Fruit fly (Drosophila melanogaster): ENCODE data around the gene CG32069.
A peak's percentile ranks its signal among the peaks of the same experiment; 100 is the strongest.

Gene CG32069

dm6 chr3L:11083605-11084004, 21.2 kb upstream of the CG32069 start:
- TF ChIP-seq CG13204 (GFP tag; optimal IDR thresholded peaks at IDR 0.05), result no peak
- no peak for TF ChIP-seq Pif1A (GFP tag; optimal IDR thresholded peaks at IDR 0.05)
- TF ChIP-seq CG8159 (tag; optimal IDR thresholded peaks at IDR 0.05), result no peak
- no peak for TF ChIP-seq CG14655 (GFP tag; optimal IDR thresholded peaks at IDR 0.05)
- no peak for TF ChIP-seq Snoo (tag; optimal IDR thresholded peaks at IDR 0.05)
- peak; percentile 15 for TF ChIP-seq EcR (GFP tag; optimal IDR thresholded peaks at IDR 0.05)
- peak; percentile 11; the same call in 1 of the 2 replicates for TF ChIP-seq Ets98B (GFP tag; IDR thresholded peaks at IDR 0.05)

DNA sequence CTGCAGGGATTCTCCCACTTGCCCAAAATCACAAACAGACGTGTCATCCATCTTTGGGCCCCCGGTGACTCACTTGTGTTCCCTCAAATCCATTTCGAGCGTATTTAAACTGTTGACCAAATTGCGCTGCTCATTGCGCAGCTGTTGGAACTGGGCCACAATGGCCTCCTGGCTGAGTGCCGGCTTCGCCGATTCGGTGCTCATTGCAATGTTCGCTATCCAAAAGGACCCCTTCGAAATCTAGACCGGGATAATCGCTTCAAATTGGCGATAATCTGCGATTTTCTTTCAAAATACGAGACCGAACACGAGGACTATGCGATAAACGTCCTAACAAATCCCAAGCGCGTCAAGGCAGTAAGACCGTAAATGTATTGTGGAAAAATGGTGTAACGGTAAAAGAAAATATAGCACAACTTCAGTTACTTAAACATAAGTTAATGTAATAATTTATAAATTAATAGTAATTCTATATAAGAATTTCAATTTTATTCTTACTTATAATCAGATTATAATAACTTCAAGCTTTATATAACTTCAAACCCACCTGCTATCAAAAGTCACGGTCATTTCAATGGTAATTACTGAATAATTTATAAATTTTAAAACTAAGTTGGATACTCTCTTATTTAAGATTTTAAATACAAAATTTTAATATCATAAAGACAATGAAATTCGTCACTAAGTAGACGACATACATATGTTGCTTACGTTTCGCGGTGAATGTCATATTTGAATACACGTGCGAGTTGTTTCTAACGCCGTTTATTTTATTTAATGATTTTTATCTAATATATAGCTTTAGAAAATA, 11.8 kb upstream of the CG32069 start, which contains the start of the genes Pfdn2 and Noc1:
Gene Pfdn2 (minus strand): TSS at position 346 of the 811 bp plus-strand sequence.
Gene Noc1 (plus strand): TSS at position 727 of the 811 bp plus-strand sequence.
- TF ChIP-seq CG9948 (tag; optimal IDR thresholded peaks at IDR 0.05) (no peak), D1 (tag; optimal IDR thresholded peaks at IDR 0.05) (no peak), CG13204 (GFP tag; optimal IDR thresholded peaks at IDR 0.05) (no peak), CG15710 (tag; optimal IDR thresholded peaks at IDR 0.05) (peak; percentile 23), CG10348 (GFP tag; IDR thresholded peaks at IDR 0.05) (no peak), CG12605 (GFP tag; IDR thresholded peaks at IDR 0.05) (no peak), gl (tag; optimal IDR thresholded peaks at IDR 0.05) (no peak), EcR (GFP tag; optimal IDR thresholded peaks at IDR 0.05) (no peak), Snoo (tag; optimal IDR thresholded peaks at IDR 0.05) (no peak), fd96Ca (GFP tag; IDR thresholded peaks at IDR 0.05) (no peak), CG8159 (tag; optimal IDR thresholded peaks at IDR 0.05) (no peak), Ets98B (GFP tag; IDR thresholded peaks at IDR 0.05) (0 out of 2 replicates have a peak, but pooled peaks have one; percentile 25), CG8301 (tag; optimal IDR thresholded peaks at IDR 0.05) (no peak), CG34367 (tag; optimal IDR thresholded peaks at IDR 0.05) (no peak), CG14655 (GFP tag; optimal IDR thresholded peaks at IDR 0.05) (no peak), CG17806 (tag; optimal IDR thresholded peaks at IDR 0.05) (peak; percentile 36), CG4496 (GFP tag; IDR thresholded peaks at IDR 0.05) (no peak), CG32121 (GFP tag; IDR thresholded peaks at IDR 0.05) (no peak), rn (GFP tag; IDR thresholded peaks at IDR 0.05) (no peak), Pif1A (GFP tag; optimal IDR thresholded peaks at IDR 0.05) (no peak), Pif1B (GFP tag; optimal IDR thresholded peaks at IDR 0.05) (no peak)

DNA sequence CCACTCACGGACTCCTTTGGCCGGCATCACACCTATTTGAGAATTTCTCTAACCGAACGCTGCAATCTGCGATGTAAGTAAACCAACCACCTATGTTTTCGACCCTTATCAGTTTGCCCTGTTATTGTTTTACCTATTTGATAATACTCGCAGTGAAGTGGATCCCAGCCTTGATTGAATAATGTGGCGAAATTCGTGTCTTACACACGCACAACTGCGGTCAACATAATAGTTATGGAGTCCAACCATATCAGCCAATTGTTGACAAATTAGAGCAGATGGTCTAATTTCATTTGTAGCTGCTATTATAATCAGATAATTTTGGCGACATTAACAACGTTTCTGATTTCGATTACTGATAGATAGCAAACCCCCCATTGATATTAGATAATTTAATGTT, 8.6 kb upstream of the CG32069 start:
- TF ChIP-seq CG8159 (tag; optimal IDR thresholded peaks at IDR 0.05), result no peak
- no peak for TF ChIP-seq CG14655 (GFP tag; optimal IDR thresholded peaks at IDR 0.05)
- no peak for TF ChIP-seq CG32121 (GFP tag; IDR thresholded peaks at IDR 0.05)
- TF ChIP-seq CG17806 (tag; optimal IDR thresholded peaks at IDR 0.05), result no peak
- no peak for TF ChIP-seq Pif1A (GFP tag; optimal IDR thresholded peaks at IDR 0.05)
- TF ChIP-seq Pif1B (GFP tag; optimal IDR thresholded peaks at IDR 0.05), result no peak
- no peak for TF ChIP-seq Ets98B (GFP tag; IDR thresholded peaks at IDR 0.05)
- no peak for TF ChIP-seq CG9948 (tag; optimal IDR thresholded peaks at IDR 0.05)
- TF ChIP-seq rn (GFP tag; IDR thresholded peaks at IDR 0.05), result no peak
- no peak for TF ChIP-seq CG12605 (GFP tag; IDR thresholded peaks at IDR 0.05)
- no peak for TF ChIP-seq EcR (GFP tag; optimal IDR thresholded peaks at IDR 0.05)

DNA sequence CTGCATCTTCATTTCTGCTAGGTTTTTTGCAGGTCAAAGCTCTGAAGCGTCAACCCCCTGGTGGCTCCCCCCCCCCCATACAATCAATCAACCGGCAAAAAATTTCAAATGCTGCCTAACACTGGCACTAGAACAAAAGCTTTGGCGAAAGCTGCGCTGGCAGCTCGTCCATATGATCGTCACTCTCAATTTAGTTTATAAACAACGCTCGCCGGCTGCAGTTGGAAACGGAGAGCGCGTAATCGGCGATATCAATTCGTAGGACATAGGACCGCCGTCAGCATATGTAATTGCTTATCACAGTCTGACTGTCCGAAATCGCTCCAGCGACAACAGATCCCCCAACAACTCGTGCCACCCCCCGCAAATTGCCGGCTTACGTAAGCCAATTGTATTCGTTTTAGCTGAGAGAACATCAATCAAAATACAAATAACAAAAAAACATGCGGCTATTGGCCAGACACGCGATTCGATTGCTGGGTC, 8.0 kb upstream of the CG32069 start, which contains the start of gene Mocs1:
Gene Mocs1 (plus strand): TSS at position 155 of the 483 bp plus-strand sequence.
- no peak for TF ChIP-seq Pif1A (GFP tag; optimal IDR thresholded peaks at IDR 0.05)
- TF ChIP-seq CG14655 (GFP tag; optimal IDR thresholded peaks at IDR 0.05), result no peak
- TF ChIP-seq fd96Ca (GFP tag; IDR thresholded peaks at IDR 0.05), result peak; percentile 48; the same call in 2 of the 3 replicates
- no peak for TF ChIP-seq CG34367 (tag; optimal IDR thresholded peaks at IDR 0.05)
- no peak for TF ChIP-seq Snoo (tag; optimal IDR thresholded peaks at IDR 0.05)
- peak; percentile 54 for TF ChIP-seq CG32121 (GFP tag; IDR thresholded peaks at IDR 0.05)
- TF ChIP-seq Ets98B (GFP tag; IDR thresholded peaks at IDR 0.05), result peak; percentile 53; the same call in 1 of the 2 replicates
- no peak for TF ChIP-seq CG10348 (GFP tag; IDR thresholded peaks at IDR 0.05)

dm6 chr3L:11069764-11070163, 7.3 kb upstream of the CG32069 start, which contains the start of gene CG6310:
Gene CG6310 (minus strand): TSS chr3L:11069864.
- TF ChIP-seq CG32121 (GFP tag; IDR thresholded peaks at IDR 0.05), result no peak
- TF ChIP-seq CG10348 (GFP tag; IDR thresholded peaks at IDR 0.05), result no peak
- TF ChIP-seq CG9948 (tag; optimal IDR thresholded peaks at IDR 0.05), result no peak
- TF ChIP-seq CG34367 (tag; optimal IDR thresholded peaks at IDR 0.05), result no peak
- no peak for TF ChIP-seq CG8159 (tag; optimal IDR thresholded peaks at IDR 0.05)
- no peak for TF ChIP-seq rn (GFP tag; IDR thresholded peaks at IDR 0.05)
- no peak for TF ChIP-seq Snoo (tag; optimal IDR thresholded peaks at IDR 0.05)
- TF ChIP-seq CG15710 (tag; optimal IDR thresholded peaks at IDR 0.05), result no peak
- TF ChIP-seq D1 (tag; optimal IDR thresholded peaks at IDR 0.05), result no peak
- TF ChIP-seq CG4496 (GFP tag; IDR thresholded peaks at IDR 0.05), result no peak
- no peak for TF ChIP-seq EcR (GFP tag; optimal IDR thresholded peaks at IDR 0.05)

DNA sequence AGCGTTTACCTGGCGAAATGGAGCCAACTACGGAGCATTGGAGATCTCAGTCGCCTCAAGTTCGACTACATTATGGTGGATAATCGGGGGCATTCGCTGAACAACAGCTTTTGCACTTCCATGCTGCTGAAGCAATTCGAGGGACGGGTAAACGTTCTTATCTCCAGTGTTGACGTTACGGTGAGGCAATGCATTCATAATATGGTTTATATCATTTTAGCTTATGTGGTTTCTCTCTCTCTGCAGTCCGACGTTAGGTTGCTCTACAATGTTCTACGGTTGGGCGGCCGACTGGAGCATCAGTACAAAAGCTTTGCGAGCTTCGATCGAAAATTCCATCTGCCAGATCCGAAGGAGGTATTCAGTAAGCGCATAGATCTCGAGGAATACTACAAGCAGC, 3.4 kb upstream of the CG32069 start:
- TF ChIP-seq CG32121 (GFP tag; IDR thresholded peaks at IDR 0.05) (peak; percentile 16; the same call in 1 of the 2 replicates), CG8301 (tag; optimal IDR thresholded peaks at IDR 0.05) (no peak)
